Fruit fly (Drosophila melanogaster) whole organism, embryonic: ENCODE results near the gene Polr3G.

Experiments
- Asciz ChIP-seq: fragments of 200-800 bp; sonication (Bioruptor generic); optimal IDR thresholded peaks from 2 replicates; lab custom pipeline; 2017; ENCODE audit warnings: missing biosample characterization, mild to moderate bottlenecking, missing genetic modification characterization, missing genetic modification reagents
- CG12104 ChIP-seq: fragments of 200-800 bp; sonication (Bioruptor generic); optimal IDR thresholded peaks from 3 replicates; lab custom pipeline; 2016; ENCODE audit warnings: missing biosample characterization, missing genetic modification characterization
- CG12659 ChIP-seq: fragments of 200-800 bp; sonication (Bioruptor generic); optimal IDR thresholded peaks from 3 replicates; lab custom pipeline; 2017; ENCODE audit warnings: mild to moderate bottlenecking, missing biosample characterization, missing genetic modification reagents, missing genetic modification characterization
- CG13287 ChIP-seq: fragments of 200-800 bp; sonication (Bioruptor generic); IDR thresholded peaks from 2 replicates; pipeline ENCODE4 v1.3.6; 2022; ENCODE audit warnings: missing biosample characterization, missing genetic modification characterization; ENCODE audit not compliant: partially characterized antibody
- CG13894 ChIP-seq: fragments of 200-800 bp; sonication (Bioruptor generic); optimal IDR thresholded peaks from 3 replicates; lab custom pipeline; 2018; ENCODE audit warnings: missing biosample characterization, mild to moderate bottlenecking, missing genetic modification characterization, moderate library complexity
- CG14050 ChIP-seq: fragments of 200-800 bp; sonication (Bioruptor generic); IDR thresholded peaks from 3 replicates; pipeline ENCODE4 v1.3.6; 2022; ENCODE audit warnings: missing biosample characterization, missing genetic modification characterization
- CG15269 ChIP-seq: fragments of 200-800 bp; sonication (Bioruptor generic); optimal IDR thresholded peaks from 2 replicates; lab custom pipeline; 2018; ENCODE audit warnings: missing biosample characterization, mild to moderate bottlenecking, missing genetic modification characterization, moderate library complexity
- CG15601 ChIP-seq: fragments of 200-800 bp; sonication (Bioruptor generic); optimal IDR thresholded peaks from 3 replicates; lab custom pipeline; 2019; ENCODE audit warnings: missing biosample characterization, mild to moderate bottlenecking, missing genetic modification characterization, moderate library complexity
- CG17359 ChIP-seq: fragments of 200-800 bp; sonication (Bioruptor generic); optimal IDR thresholded peaks from 3 replicates; lab custom pipeline; 2018; ENCODE audit warnings: missing biosample characterization, mild to moderate bottlenecking, missing genetic modification characterization, moderate library complexity
- CG1792 ChIP-seq: fragments of 200-800 bp; sonication (Bioruptor generic); optimal IDR thresholded peaks from 2 replicates; lab custom pipeline; 2016; ENCODE audit warnings: missing biosample characterization, missing genetic modification characterization
- CG31224 ChIP-seq: fragments of 200-800 bp; sonication (Bioruptor generic); IDR thresholded peaks from 2 replicates; pipeline ENCODE4 v1.3.6; 2022; ENCODE audit warnings: missing biosample characterization, missing genetic modification characterization
- CG31441 ChIP-seq: fragments of 200-800 bp; sonication (Bioruptor generic); IDR thresholded peaks from 2 replicates; pipeline ENCODE4 v1.3.6; 2022; ENCODE audit warnings: missing biosample characterization, missing genetic modification characterization
- CG34422 ChIP-seq: fragments of 200-800 bp; sonication (Bioruptor generic); IDR thresholded peaks from 3 replicates; pipeline ENCODE4 v1.3.6; 2022; ENCODE audit warnings: missing biosample characterization, missing genetic modification characterization
- CG4404 ChIP-seq: fragments of 200-800 bp; sonication (Bioruptor generic); IDR thresholded peaks from 2 replicates; pipeline ENCODE4 v1.3.6; 2022; ENCODE audit warnings: missing biosample characterization, missing genetic modification characterization
- CG5953 ChIP-seq: fragments of 200-800 bp; sonication (Bioruptor generic); IDR thresholded peaks from 2 replicates; pipeline ENCODE4 v1.3.6; 2022; ENCODE audit warnings: missing biosample characterization, missing genetic modification characterization
- CG6689 ChIP-seq: fragments of 200-800 bp; sonication (Bioruptor generic); IDR thresholded peaks from 2 replicates; pipeline ENCODE4 v1.3.6; 2022; ENCODE audit warnings: missing biosample characterization, missing genetic modification characterization
- CG8290 ChIP-seq, 3 experiments: fragments of 200-800 bp; sonication (Bioruptor generic); optimal IDR thresholded peaks; 2 replicates each; lab custom pipeline; 2016 to 2019; ENCODE audit warnings: missing biosample characterization in 3 of 3, missing genetic modification characterization in 3 of 3, mild to moderate bottlenecking in 2 of 3, moderate library complexity in 1 of 3
- CG8944 ChIP-seq: fragments of 200-800 bp; sonication (Bioruptor generic); optimal IDR thresholded peaks from 3 replicates; lab custom pipeline; 2016; ENCODE audit warnings: missing biosample characterization, missing genetic modification characterization
- Doc3 ChIP-seq: fragments of 200-800 bp; sonication (Bioruptor generic); IDR thresholded peaks from 3 replicates; pipeline ENCODE4 v1.3.6; 2022; ENCODE audit warnings: missing biosample characterization, missing genetic modification characterization; ENCODE audit not compliant: partially characterized antibody
- Dp ChIP-seq: fragments of 200-800 bp; sonication (Bioruptor generic); optimal IDR thresholded peaks from 2 replicates; lab custom pipeline; 2018; ENCODE audit warnings: missing biosample characterization, mild to moderate bottlenecking, missing genetic modification characterization, moderate library complexity
- Fer3 ChIP-seq: fragments of 200-800 bp; sonication (Bioruptor generic); optimal IDR thresholded peaks from 2 replicates; lab custom pipeline; 2018; ENCODE audit warnings: missing biosample characterization, mild to moderate bottlenecking, missing genetic modification characterization, moderate library complexity
- Gsc ChIP-seq: fragments of 200-800 bp; sonication (Bioruptor generic); IDR thresholded peaks from 2 replicates; pipeline ENCODE4 v1.3.6; 2022; ENCODE audit warnings: missing biosample characterization, missing genetic modification characterization
- HmgZ ChIP-seq: fragments of 200-800 bp; sonication (Bioruptor generic); optimal IDR thresholded peaks from 2 replicates; lab custom pipeline; 2018; ENCODE audit warnings: missing biosample characterization, mild to moderate bottlenecking, missing genetic modification characterization
- Hmr ChIP-seq: fragments of 200-800 bp; sonication (Bioruptor generic); optimal IDR thresholded peaks from 3 replicates; lab custom pipeline; 2017; ENCODE audit warnings: mild to moderate bottlenecking, missing biosample characterization, missing genetic modification reagents, missing genetic modification characterization
- Lpt ChIP-seq: fragments of >200 bp; optimal IDR thresholded peaks from 2 replicates; lab custom pipeline; 2018; ENCODE audit warnings: missing biosample characterization, missing genetic modification characterization
- Pdp1 ChIP-seq, 2 experiments: fragments of 200-800 bp; sonication (Bioruptor generic); optimal IDR thresholded peaks; 3 replicates each; lab custom pipeline; 2016; ENCODE audit warnings: missing biosample characterization in 2 of 2, missing genetic modification characterization in 2 of 2, mild to moderate bottlenecking in 1 of 2, moderate library complexity in 1 of 2
- Rfx ChIP-seq: fragments of 200-800 bp; sonication (Bioruptor generic); IDR thresholded peaks from 2 replicates; pipeline ENCODE4 v1.3.6; 2022; ENCODE audit warnings: missing biosample characterization, missing genetic modification characterization
- Side ChIP-seq: fragments of 200-800 bp; sonication (Bioruptor generic); optimal IDR thresholded peaks from 2 replicates; lab custom pipeline; 2016; ENCODE audit warnings: missing biosample characterization, missing genetic modification characterization
- Xbp1 ChIP-seq: fragments of 200-800 bp; sonication (Bioruptor generic); optimal IDR thresholded peaks from 3 replicates; lab custom pipeline; 2016; ENCODE audit warnings: missing biosample characterization, mild to moderate bottlenecking, missing genetic modification characterization
- cas ChIP-seq: fragments of 200-800 bp; sonication (Bioruptor generic); IDR thresholded peaks from 2 replicates; pipeline ENCODE4 v1.3.6; 2022; ENCODE audit warnings: missing biosample characterization, missing genetic modification characterization
- fu2 ChIP-seq: fragments of 200-800 bp; sonication (Bioruptor generic); optimal IDR thresholded peaks from 2 replicates; lab custom pipeline; 2016; ENCODE audit warnings: missing biosample characterization, missing genetic modification characterization
- gcm ChIP-seq: fragments of 200-800 bp; sonication (Bioruptor generic); optimal IDR thresholded peaks from 2 replicates; lab custom pipeline; 2019; ENCODE audit warnings: missing biosample characterization, mild to moderate bottlenecking, missing genetic modification characterization, moderate library complexity
- gfzf ChIP-seq: fragments of 200-800 bp; sonication (Bioruptor generic); optimal IDR thresholded peaks from 2 replicates; lab custom pipeline; 2016; ENCODE audit warnings: missing biosample characterization, mild to moderate bottlenecking, missing genetic modification characterization, moderate library complexity
- grau ChIP-seq: fragments of 200-800 bp; optimal IDR thresholded peaks from 3 replicates; lab custom pipeline; 2019; ENCODE audit warnings: missing biosample characterization, mild to moderate bottlenecking, missing genetic modification characterization, moderate library complexity
- gro ChIP-seq: fragments of 200-800 bp; sonication (Bioruptor generic); optimal IDR thresholded peaks from 2 replicates; lab custom pipeline; 2016; ENCODE audit warnings: missing biosample characterization, missing genetic modification characterization
- her ChIP-seq: fragments of 200-800 bp; sonication (Bioruptor generic); optimal IDR thresholded peaks from 2 replicates; lab custom pipeline; 2016; ENCODE audit warnings: missing biosample characterization, missing genetic modification characterization
- insv ChIP-seq, 2 experiments: fragments of 200-800 bp; sonication (Bioruptor generic); optimal IDR thresholded peaks; 3 replicates each; lab custom pipeline; 2016 to 2018; ENCODE audit warnings: missing biosample characterization in 2 of 2, missing genetic modification characterization in 2 of 2
- lbe ChIP-seq: fragments of 200-800 bp; sonication (Bioruptor generic); optimal IDR thresholded peaks from 2 replicates; lab custom pipeline; 2016; ENCODE audit warnings: missing biosample characterization, mild to moderate bottlenecking, missing genetic modification characterization
- org-1 ChIP-seq: fragments of 200-800 bp; sonication (Bioruptor generic); optimal IDR thresholded peaks from 2 replicates; lab custom pipeline; 2017; ENCODE audit warnings: missing biosample characterization, missing genetic modification characterization
- otp ChIP-seq: fragments of 200-800 bp; sonication (Bioruptor generic); IDR thresholded peaks from 3 replicates; pipeline ENCODE4, ENCODE4 v1.3.6; 2022; ENCODE audit warnings: missing biosample characterization, missing genetic modification characterization
- phol ChIP-seq: fragments of 200-800 bp; sonication (Bioruptor generic); optimal IDR thresholded peaks from 3 replicates; lab custom pipeline; 2018; ENCODE audit warnings: missing biosample characterization, mild to moderate bottlenecking, missing genetic modification characterization, moderate library complexity
- schlank ChIP-seq: fragments of 200-800 bp; sonication (Bioruptor generic); optimal IDR thresholded peaks from 2 replicates; lab custom pipeline; 2018; ENCODE audit warnings: missing biosample characterization, mild to moderate bottlenecking, missing genetic modification characterization
- sens ChIP-seq: fragments of 200-800 bp; sonication (Bioruptor generic); peaks from one replicate; lab custom pipeline; 2016; ENCODE audit warnings: missing biosample characterization, missing genetic modification characterization
- sens-2 ChIP-seq: fragments of 200-800 bp; sonication (Bioruptor generic); IDR thresholded peaks from 2 replicates; pipeline ENCODE4 v1.3.6; 2022; ENCODE audit warnings: missing biosample characterization, missing genetic modification characterization
- toy ChIP-seq: fragments of 200-800 bp; sonication (Bioruptor generic); IDR thresholded peaks from 2 replicates; pipeline ENCODE4 v1.3.6; 2022; ENCODE audit warnings: missing biosample characterization, missing genetic modification characterization
- trh ChIP-seq: fragments of 200-800 bp; sonication (Bioruptor generic); optimal IDR thresholded peaks from 2 replicates; lab custom pipeline; 2016; ENCODE audit warnings: missing biosample characterization, missing genetic modification characterization
- tup ChIP-seq: fragments of 200-800 bp; sonication (Bioruptor generic); optimal IDR thresholded peaks from 2 replicates; lab custom pipeline; 2016; ENCODE audit warnings: missing biosample characterization, mild to moderate bottlenecking, missing genetic modification characterization, moderate library complexity
- unpg ChIP-seq: fragments of 200-800 bp; sonication (Bioruptor generic); optimal IDR thresholded peaks from 3 replicates; lab custom pipeline; 2018; ENCODE audit warnings: missing biosample characterization, mild to moderate bottlenecking, missing genetic modification characterization, moderate library complexity
- zen2 ChIP-seq: fragments of 200-800 bp; sonication (Bioruptor generic); IDR thresholded peaks from 3 replicates; pipeline ENCODE4 v1.3.6; 2022; ENCODE audit warnings: missing biosample characterization, missing genetic modification characterization; ENCODE audit not compliant: partially characterized antibody
- zf30C ChIP-seq: fragments of 200-800 bp; sonication (Bioruptor generic); optimal IDR thresholded peaks from 3 replicates; lab custom pipeline; 2018; ENCODE audit warnings: missing biosample characterization, mild to moderate bottlenecking, missing genetic modification characterization
- zfh2 ChIP-seq: fragments of 200-800 bp; sonication (Bioruptor generic); optimal IDR thresholded peaks from 2 replicates; lab custom pipeline; 2016; ENCODE audit warnings: missing biosample characterization, missing genetic modification characterization

Polr3G gene

DNA sequence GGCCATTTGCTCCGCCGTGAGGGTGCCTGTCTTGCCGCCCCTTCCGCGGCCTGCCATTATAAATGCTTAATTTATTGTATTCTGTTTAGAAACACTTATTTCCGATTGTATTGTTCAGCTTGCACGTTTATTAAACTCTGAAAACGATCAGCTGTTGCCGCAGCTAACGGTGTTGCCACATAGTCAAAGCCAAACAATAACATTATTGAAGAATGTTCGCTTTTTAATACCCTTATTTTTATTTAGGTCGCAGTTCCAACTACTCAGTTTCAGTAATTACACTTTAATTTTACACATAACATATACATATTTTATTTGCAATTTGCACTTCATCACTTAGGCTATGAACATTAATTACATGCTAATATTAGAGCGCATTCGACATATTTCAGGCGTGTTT, at the start of gene Polr3G (continued):
- TF ChIP-seq zf30C (GFP tag; lab: Kevin White, UChicago) (no peak), trh (GFP tag; lab: Kevin White, UChicago) (no peak), gcm (GFP tag; lab: Kevin White, UChicago) (peak; percentile 4), CG12104 (GFP tag; lab: Kevin White, UChicago) (no peak), sens-2 (no peak), CG15601 (tag; lab: Kevin White, UChicago) (no peak), CG34422 (peak; percentile 55; the same call in 1 of the 3 replicates), zen2 (GFP tag; lab: Robert Waterston, UW) (no peak), Pdp1 (GFP tag; optimal IDR thresholded peaks at IDR 0.05; lab: Kevin White, UChicago) (peak in 1 of 2 experiments; percentile 23), Asciz (no peak), Hmr (GFP tag; lab: Kevin White, UChicago) (no peak), insv (GFP tag; optimal IDR thresholded peaks at IDR 0.05; lab: Kevin White, UChicago) (no peak), Lpt (no peak), org-1 (no peak), phol (tag; lab: Kevin White, UChicago) (no peak), Fer3 (tag; lab: Kevin White, UChicago) (no peak), grau (tag; lab: Kevin White, UChicago) (peak; percentile 33), unpg (GFP tag; lab: Kevin White, UChicago) (peak; percentile 9), CG12659 (GFP tag; lab: Kevin White, UChicago) (peak; percentile 7), toy (GFP tag; lab: Robert Waterston, UW) (no peak), lbe (GFP tag; lab: Kevin White, UChicago) (peak; percentile 22), Gsc (GFP tag; lab: Robert Waterston, UW) (no peak), sens (GFP tag; lab: Kevin White, UChicago) (peak; percentile 86), CG8944 (no peak), Rfx (GFP tag; lab: Robert Waterston, UW) (peak; percentile 56), zfh2 (GFP tag; lab: Kevin White, UChicago) (no peak), gro (no peak), Doc3 (GFP tag; lab: Robert Waterston, UW) (no peak), CG31224 (no peak), CG8290 (GFP tag; optimal IDR thresholded peaks at IDR 0.05; lab: Kevin White, UChicago) (no peak), CG8290 (tag; optimal IDR thresholded peaks at IDR 0.05; lab: Kevin White, UChicago) (peak in 1 of 2 experiments; percentile 36), tup (GFP tag; lab: Kevin White, UChicago) (no peak), cas (no peak), CG4404 (no peak), her (GFP tag; lab: Kevin White, UChicago) (no peak), CG5953 (GFP tag; lab: Robert Waterston, UW) (no peak), CG13287 (GFP tag; lab: Robert Waterston, UW) (no peak; the same call in 1 of the 2 replicates), CG1792 (GFP tag; lab: Kevin White, UChicago) (no peak), CG14050 (no peak), CG6689 (GFP tag; lab: Robert Waterston, UW) (no peak), fu2 (no peak), otp (GFP tag; lab: Robert Waterston, UW) (no peak), CG31441 (GFP tag; lab: Robert Waterston, UW) (no peak; the same call in 1 of the 2 replicates), schlank (no peak), gfzf (GFP tag; lab: Kevin White, UChicago) (peak; percentile 2), CG17359 (tag; lab: Kevin White, UChicago) (peak; percentile 4), Xbp1 (peak; percentile 37), Side (no peak), CG13894 (tag; lab: Kevin White, UChicago) (peak; percentile 16), CG15269 (tag; lab: Kevin White, UChicago) (no peak), HmgZ (tag; lab: Kevin White, UChicago) (peak; percentile 35), Dp (GFP tag; lab: Kevin White, UChicago) (peak; percentile 1)
